Fruit fly (Drosophila melanogaster) Kc167 (cell line): ENCODE results near the gene tinc.

Experiments
- h ChIP-seq: fragments of >200 bp; optimal IDR thresholded peaks from 3 replicates; lab custom pipeline; 2018; ENCODE audit warnings: missing external identifiers
- insv ChIP-seq: fragments of >200 bp; optimal IDR thresholded peaks from 3 replicates; lab custom pipeline; 2018; ENCODE audit warnings: missing external identifiers
- ttk ChIP-seq: sonication (Bioruptor generic); optimal IDR thresholded peaks from 2 replicates; lab custom pipeline; 2017; ENCODE audit warnings: missing external identifiers

- TF ChIP-seq insv (lab: Kevin White, UChicago): no peak
- TF ChIP-seq h (lab: Kevin White, UChicago): no peak
- TF ChIP-seq ttk (lab: Kevin White, UChicago): no peak
Observed at dm6 chr3R:17911076-17911475, 99.7 kb downstream of the tinc start, which contains the start of gene CG43445.
